Worm (Caenorhabditis elegans) whole organism, early embryonic: ENCODE measurements around the gene ampd-1.

ENCODE experiments used
- F13C5.2 ChIP-seq: sonication (generic microtip); optimal IDR thresholded peaks from 2 replicates; lab custom pipeline; 2017; ENCODE audit warnings: mild to moderate bottlenecking, missing genetic modification characterization, inconsistent platforms, missing compliant biosample characterization
- aly-1 ChIP-seq: sonication (generic microtip); optimal IDR thresholded peaks from 2 replicates; lab custom pipeline; 2016; ENCODE audit warnings: missing genetic modification characterization, missing compliant biosample characterization
- ama-1 ChIP-seq: fragments of 150-350 bp; optimal IDR thresholded peaks from 2 replicates; lab custom pipeline; 2014
- flt-1 ChIP-seq: fragments of 200-800 bp; sonication (Bioruptor generic); IDR thresholded peaks from 2 replicates; pipeline ENCODE4 v1.3.6; 2022; ENCODE audit warnings: missing genetic modification characterization, missing compliant biosample characterization
- hmbx-1 ChIP-seq: sonication (generic microtip); optimal IDR thresholded peaks from 2 replicates; lab custom pipeline; 2016; ENCODE audit warnings: mild to moderate bottlenecking, missing genetic modification characterization, missing compliant biosample characterization
- hmg-4 ChIP-seq: fragments of 200-800 bp; sonication (Bioruptor generic); optimal IDR thresholded peaks from 2 replicates; lab custom pipeline; 2018; ENCODE audit warnings: mild to moderate bottlenecking, missing genetic modification characterization, missing compliant biosample characterization
- hnd-1 ChIP-seq: sonication (generic microtip); optimal IDR thresholded peaks from 2 replicates; lab custom pipeline; 2016; ENCODE audit warnings: missing genetic modification characterization, missing compliant biosample characterization
- scrt-1 ChIP-seq: fragments of 200-800 bp; sonication (Bioruptor generic); IDR thresholded peaks from 2 replicates; pipeline ENCODE4 v1.3.6; 2022; ENCODE audit warnings: missing genetic modification characterization, missing compliant biosample characterization
- sea-1 ChIP-seq: fragments of 200-800 bp; sonication (Bioruptor generic); conservative IDR thresholded peaks from 2 replicates; pipeline ENCODE4 v1.3.6; 2022; ENCODE audit warnings: missing genetic modification characterization, missing compliant biosample characterization
- tra-4 ChIP-seq: sonication (generic microtip); optimal IDR thresholded peaks from 2 replicates; lab custom pipeline; 2017; ENCODE audit warnings: missing genetic modification characterization, missing compliant biosample characterization

- TF ChIP-seq aly-1 (tag; lab: Kevin White, UChicago) (no peak), tra-4 (no peak), ama-1 (lab: Kevin White, UChicago) (no peak), hmg-4 (GFP tag; lab: Kevin White, UChicago) (no peak), flt-1 (no peak), F13C5.2 (no peak), sea-1 (GFP tag; lab: Robert Waterston, UW) (no peak), hmbx-1 (tag; lab: Kevin White, UChicago) (no peak), scrt-1 (GFP tag; lab: Robert Waterston, UW) (no peak), hnd-1 (tag; lab: Kevin White, UChicago) (no peak)
These were observed 9.1 kb upstream of the ampd-1 start, which contains the start of gene msp-49 for ce11 chrII:5194066-5194465.
